Worm (Caenorhabditis elegans) whole organism, L4 larva: Measurements from ENCODE around the gene W10D9.1.
A peak's percentile ranks its signal among the peaks of the same experiment; 100 is the strongest.

Source experiments
- D1046.2 ChIP-seq: fragments of 200-800 bp; sonication (Bioruptor generic); IDR thresholded peaks from 2 replicates; pipeline ENCODE4 v1.3.6; 2022; ENCODE audit warnings: missing genetic modification characterization, missing compliant biosample characterization
- Y48G9A.11 ChIP-seq: fragments of 200-800 bp; sonication (Bioruptor generic); IDR thresholded peaks from 2 replicates; pipeline ENCODE4 v1.3.6; 2022; ENCODE audit warnings: missing genetic modification reagents, missing genetic modification characterization, missing compliant biosample characterization
- ZK337.2 ChIP-seq: fragments of 200-800 bp; sonication (Bioruptor generic); IDR thresholded peaks from 2 replicates; pipeline ENCODE4 v1.3.6; 2022; ENCODE audit warnings: missing genetic modification reagents, missing genetic modification characterization, missing compliant biosample characterization
- aha-1 ChIP-seq: fragments of 150-350 bp; peaks from one replicate; lab custom pipeline; 2014; ENCODE audit warnings: missing biosample characterization, missing genetic modification characterization
- ceh-44 ChIP-seq: fragments of 200-800 bp; sonication (Bioruptor generic); IDR thresholded peaks from 2 replicates; pipeline ENCODE4 v1.3.6; 2022; ENCODE audit warnings: missing genetic modification reagents, missing genetic modification characterization, missing compliant biosample characterization
- ceh-62 ChIP-seq: sonication (generic microtip); optimal IDR thresholded peaks from 2 replicates; lab custom pipeline; 2017; ENCODE audit warnings: missing biosample characterization, missing genetic modification characterization
- ceh-82 ChIP-seq: sonication (generic microtip); optimal IDR thresholded peaks from 2 replicates; lab custom pipeline; 2017; ENCODE audit warnings: missing biosample characterization, missing genetic modification characterization
- ctbp-1 ChIP-seq: fragments of 200-800 bp; sonication (Bioruptor generic); IDR thresholded peaks from 2 replicates; pipeline ENCODE4 v1.3.6; 2022; ENCODE audit warnings: missing genetic modification reagents, missing genetic modification characterization, missing compliant biosample characterization
- daf-16 ChIP-seq, 3 experiments: sonication (generic microtip); optimal IDR thresholded peaks; 2 replicates each; lab custom pipeline; 2016 to 2017; ENCODE audit warnings: missing genetic modification characterization in 3 of 3, missing genetic modification reagents in 3 of 3, mild to moderate bottlenecking in 2 of 3, missing compliant biosample characterization in 2 of 3, missing biosample characterization in 1 of 3, moderate library complexity in 1 of 3
- daf-8 ChIP-seq: fragments of 200-800 bp; sonication (Bioruptor generic); IDR thresholded peaks from 2 replicates; pipeline ENCODE4 v1.3.6; 2022; ENCODE audit warnings: missing genetic modification characterization, missing compliant biosample characterization
- dmd-6 ChIP-seq: fragments of 200-800 bp; sonication (Bioruptor generic); IDR thresholded peaks from 2 replicates; pipeline ENCODE4 v1.3.6; 2022; ENCODE audit warnings: missing genetic modification reagents, missing genetic modification characterization, missing compliant biosample characterization
- dpl-1 ChIP-seq: fragments of 150-350 bp; optimal IDR thresholded peaks from 2 replicates; lab custom pipeline; 2014; ENCODE audit warnings: missing biosample characterization, missing genetic modification reagents, missing genetic modification characterization
- duxl-1 ChIP-seq: sonication (generic microtip); optimal IDR thresholded peaks from 2 replicates; lab custom pipeline; 2016; ENCODE audit warnings: mild to moderate bottlenecking, missing genetic modification characterization, moderate library complexity, missing compliant biosample characterization; ENCODE audit not compliant: poor library complexity
- dve-1 ChIP-seq: sonication (generic microtip); optimal IDR thresholded peaks from 2 replicates; lab custom pipeline; 2017; ENCODE audit warnings: antibody characterized with exemption, mild to moderate bottlenecking, missing genetic modification characterization, missing compliant biosample characterization; ENCODE audit not compliant: insufficient read depth
- egl-27 ChIP-seq: sonication (generic microtip); optimal IDR thresholded peaks from 3 replicates; lab custom pipeline; 2017; ENCODE audit warnings: missing biosample characterization, missing genetic modification reagents, missing genetic modification characterization
- fkh-10 ChIP-seq: fragments of 150-350 bp; optimal IDR thresholded peaks from 2 replicates; lab custom pipeline; 2014; ENCODE audit warnings: missing biosample characterization, missing genetic modification reagents, missing genetic modification characterization
- hif-1 ChIP-seq, 2 experiments: sonication (generic microtip); optimal IDR thresholded peaks; 2 replicates each; lab custom pipeline; 2016 to 2017; ENCODE audit warnings: missing compliant biosample characterization in 2 of 2, missing genetic modification characterization in 2 of 2, missing genetic modification reagents in 2 of 2, missing genotype in 2 of 2, mild to moderate bottlenecking in 1 of 2
- hlh-11 ChIP-seq: fragments of 200-800 bp; sonication (Bioruptor generic); optimal IDR thresholded peaks from 2 replicates; lab custom pipeline; 2018; ENCODE audit warnings: mild to moderate bottlenecking, missing genetic modification characterization, missing compliant biosample characterization
- hlh-30 ChIP-seq: sonication (generic microtip); optimal IDR thresholded peaks from 2 replicates; lab custom pipeline; 2017; ENCODE audit warnings: antibody characterized with exemption, mild to moderate bottlenecking, missing genetic modification characterization, missing compliant biosample characterization; ENCODE audit not compliant: insufficient read depth
- hmg-1.1 ChIP-seq: fragments of 200-800 bp; sonication (Bioruptor generic); IDR thresholded peaks from 2 replicates; pipeline ENCODE4 v1.3.6; 2022; ENCODE audit warnings: missing genetic modification reagents, missing genetic modification characterization, missing compliant biosample characterization
- lim-7 ChIP-seq: fragments of 200-800 bp; sonication (Bioruptor generic); IDR thresholded peaks from 2 replicates; pipeline ENCODE4 v1.3.6; 2022; ENCODE audit warnings: missing genetic modification characterization, missing compliant biosample characterization
- lin-13 ChIP-seq: fragments of 150-350 bp; optimal IDR thresholded peaks from 2 replicates; lab custom pipeline; 2014; ENCODE audit warnings: missing biosample characterization, missing genetic modification reagents, missing genetic modification characterization
- lin-29 ChIP-seq: fragments of 200-800 bp; sonication (Bioruptor generic); IDR thresholded peaks from 2 replicates; pipeline ENCODE4 v1.3.6; 2022; ENCODE audit warnings: missing genetic modification reagents, missing genetic modification characterization, missing compliant biosample characterization
- lin-38 ChIP-seq: fragments of 200-800 bp; sonication (Bioruptor generic); IDR thresholded peaks from 2 replicates; pipeline ENCODE4 v1.3.6; 2022; ENCODE audit warnings: missing genetic modification reagents, missing genetic modification characterization, missing compliant biosample characterization
- lsy-2 ChIP-seq, 2 experiments: fragments of 150-350 bp in 1 of 2; sonication (generic microtip) in 1 of 2; optimal IDR thresholded peaks; 2 replicates each; lab custom pipeline; 2014 to 2017; ENCODE audit warnings: missing biosample characterization in 2 of 2, missing genetic modification characterization in 2 of 2
- mep-1 ChIP-seq: fragments of 150-350 bp; sonication (generic microtip); optimal IDR thresholded peaks from 3 replicates; lab custom pipeline; 2014; ENCODE audit warnings: missing biosample characterization, missing genetic modification characterization
- mes-2 ChIP-seq: sonication (generic microtip); optimal IDR thresholded peaks from 2 replicates; lab custom pipeline; 2016; ENCODE audit warnings: missing genotype, mild to moderate bottlenecking, missing genetic modification characterization, missing compliant biosample characterization; ENCODE audit not compliant: poor library complexity, severe bottlenecking
- mxl-2 ChIP-seq: fragments of 200-800 bp; sonication (Bioruptor generic); conservative IDR thresholded peaks from 2 replicates; pipeline ENCODE4 v1.3.6; 2022; ENCODE audit warnings: missing genetic modification reagents, missing genetic modification characterization, missing compliant biosample characterization
- mxl-3 ChIP-seq: fragments of 200-800 bp; sonication (Bioruptor generic); optimal IDR thresholded peaks from 2 replicates; lab custom pipeline; 2018; ENCODE audit warnings: mild to moderate bottlenecking, missing genetic modification characterization, missing compliant biosample characterization
- nhr-10 ChIP-seq: fragments of 150-350 bp; optimal IDR thresholded peaks from 2 replicates; lab custom pipeline; 2014; ENCODE audit warnings: missing biosample characterization, missing genetic modification characterization
- nhr-11 ChIP-seq: fragments of 150-350 bp; optimal IDR thresholded peaks from 2 replicates; lab custom pipeline; 2014; ENCODE audit warnings: missing biosample characterization, missing genetic modification characterization
- nhr-28 ChIP-seq: fragments of 150-350 bp; optimal IDR thresholded peaks from 2 replicates; lab custom pipeline; 2014; ENCODE audit warnings: missing biosample characterization, missing genetic modification characterization
- nhr-42 ChIP-seq: fragments of 200-800 bp; sonication (Bioruptor generic); IDR thresholded peaks from 2 replicates; pipeline ENCODE4 v1.3.6; 2022; ENCODE audit warnings: missing genetic modification characterization, missing compliant biosample characterization
- nhr-77 ChIP-seq: fragments of 150-350 bp; optimal IDR thresholded peaks from 2 replicates; lab custom pipeline; 2014; ENCODE audit warnings: missing biosample characterization, missing genetic modification characterization
- rbr-2 ChIP-seq: sonication (generic microtip); optimal IDR thresholded peaks from 2 replicates; lab custom pipeline; 2016; ENCODE audit warnings: missing genotype, missing genetic modification characterization, missing compliant biosample characterization
- sdz-12 ChIP-seq: fragments of 200-800 bp; sonication (Bioruptor generic); optimal IDR thresholded peaks from 2 replicates; lab custom pipeline; 2018; ENCODE audit warnings: mild to moderate bottlenecking, missing genetic modification characterization, missing compliant biosample characterization
- set-16 ChIP-seq: fragments of 200-800 bp; sonication (Bioruptor generic); IDR thresholded peaks from 2 replicates; pipeline ENCODE4 v1.3.6; 2022; ENCODE audit warnings: missing genetic modification reagents, missing genetic modification characterization, missing compliant biosample characterization
- skn-1 ChIP-seq: fragments of 150-350 bp; optimal IDR thresholded peaks from 2 replicates; lab custom pipeline; 2014; ENCODE audit warnings: missing biosample characterization, missing genetic modification characterization
- snpc-4 ChIP-seq: fragments of 150-350 bp; optimal IDR thresholded peaks from 2 replicates; lab custom pipeline; 2014; ENCODE audit warnings: missing biosample characterization, missing genetic modification characterization
- spr-1 ChIP-seq: sonication (generic microtip); optimal IDR thresholded peaks from 2 replicates; lab custom pipeline; 2016; ENCODE audit warnings: mild to moderate bottlenecking, missing genetic modification characterization, missing compliant biosample characterization
- tra-1 ChIP-seq: fragments of 200-800 bp; sonication (Bioruptor generic); IDR thresholded peaks from 2 replicates; pipeline ENCODE4 v1.3.6; 2022; ENCODE audit warnings: missing genetic modification reagents, missing genetic modification characterization, missing compliant biosample characterization
- unc-130 ChIP-seq: sonication (generic microtip); optimal IDR thresholded peaks from 2 replicates; lab custom pipeline; 2016; ENCODE audit warnings: missing genetic modification reagents, missing genetic modification characterization, missing compliant biosample characterization
- zfp-2 ChIP-seq: sonication (generic microtip); optimal IDR thresholded peaks from 2 replicates; lab custom pipeline; 2016; ENCODE audit warnings: mild to moderate bottlenecking, missing genetic modification characterization, missing compliant biosample characterization
- zip-11 ChIP-seq: fragments of 200-800 bp; sonication (Bioruptor generic); IDR thresholded peaks from 2 replicates; pipeline ENCODE4 v1.3.6; 2022; ENCODE audit warnings: missing genetic modification characterization, missing compliant biosample characterization
- zip-2 ChIP-seq: fragments of 150-350 bp; optimal IDR thresholded peaks from 2 replicates; lab custom pipeline; 2014; ENCODE audit warnings: missing biosample characterization, missing genetic modification characterization
- ztf-11 ChIP-seq: fragments of 150-350 bp; optimal IDR thresholded peaks from 2 replicates; lab custom pipeline; 2014; ENCODE audit warnings: missing biosample characterization, missing genetic modification characterization

W10D9.1 gene

DNA sequence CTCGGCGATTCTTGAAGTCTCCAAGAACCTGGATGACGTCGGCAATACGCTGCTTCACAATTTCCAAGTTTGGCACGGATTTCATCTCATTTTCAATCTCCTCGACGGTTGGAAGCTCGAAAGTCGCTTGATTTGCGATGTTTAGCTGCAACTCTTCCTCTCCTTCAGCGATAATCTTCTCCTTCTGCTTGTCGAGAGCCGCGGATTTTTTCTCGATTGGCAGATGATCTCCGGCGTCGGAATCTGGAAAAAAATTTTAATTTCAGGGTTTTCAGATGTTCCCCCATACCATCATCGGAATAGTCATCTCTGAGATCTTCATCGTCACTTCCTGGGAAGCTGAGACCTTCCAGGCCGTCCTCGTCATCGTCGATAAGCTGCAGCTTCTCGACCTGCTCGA lies 20.6 kb downstream of the W10D9.1 start:
- TF ChIP-seq skn-1 (tag; lab: Kevin White, UChicago), result no peak
- TF ChIP-seq set-16, result 0 out of 2 replicates have a peak, but pooled peaks have one; percentile 9
- TF ChIP-seq duxl-1 (tag; lab: Kevin White, UChicago), result no peak
- peak; percentile 94 for TF ChIP-seq aha-1 (tag; lab: Kevin White, UChicago)

DNA sequence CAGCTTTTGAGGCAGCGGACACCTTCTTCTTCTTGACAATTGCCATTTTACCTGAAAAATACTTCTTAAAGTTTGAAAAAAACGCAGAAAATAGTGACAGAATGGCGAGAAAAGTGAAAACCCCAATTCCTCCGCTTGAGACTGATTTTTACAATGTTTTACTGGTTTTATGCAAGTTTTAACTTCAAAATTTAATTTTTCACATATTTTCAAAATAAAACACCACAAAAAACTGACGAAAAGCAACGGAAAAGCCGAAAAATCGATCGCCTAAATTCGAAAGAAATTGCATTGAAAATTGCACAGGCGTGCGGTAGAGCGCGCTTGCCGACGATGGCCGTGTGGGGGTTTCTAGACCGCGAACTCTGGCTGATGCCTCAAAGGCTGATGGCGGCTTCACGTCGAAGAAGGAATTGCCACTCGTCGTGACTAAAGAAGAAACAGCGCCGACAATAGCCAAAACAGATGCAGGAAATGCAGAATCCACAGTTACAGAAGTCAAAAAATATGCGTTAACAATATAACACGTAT lies 21.2 kb downstream of the W10D9.1 start, which contains the start of gene nsun-1:
nsun-1 (minus strand) TSS at position 51 of the 531 bp plus-strand sequence.
- TF ChIP-seq lsy-2 (tag; optimal IDR thresholded peaks at IDR 0.05; lab: Kevin White, UChicago) (peak in 1 of 2 experiments; percentile 62), zip-2 (tag; lab: Kevin White, UChicago) (no peak), snpc-4 (no peak), nhr-28 (peak; percentile 35), zfp-2 (no peak), hlh-30 (tag; lab: Kevin White, UChicago) (peak; percentile 5), nhr-77 (tag; lab: Kevin White, UChicago) (peak; percentile 4), dmd-6 (GFP tag; lab: Robert Waterston, UW) (0 out of 2 replicates have a peak, but pooled peaks have one; percentile 21), ztf-11 (tag; lab: Kevin White, UChicago) (no peak), dpl-1 (GFP tag; lab: Kevin White, UChicago) (peak; percentile 40), rbr-2 (tag; lab: Kevin White, UChicago) (peak; percentile 33), mep-1 (tag; lab: Kevin White, UChicago) (peak; percentile 0), mes-2 (tag; lab: Kevin White, UChicago) (peak; percentile 94), mxl-3 (GFP tag; lab: Kevin White, UChicago) (peak; percentile 42), lin-38 (GFP tag; lab: Robert Waterston, UW) (peak; percentile 94), zip-11 (GFP tag; lab: Robert Waterston, UW) (no peak), daf-8 (no peak), aha-1 (tag; lab: Kevin White, UChicago) (no peak), lim-7 (GFP tag; lab: Robert Waterston, UW) (no peak), Y48G9A.11 (GFP tag; lab: Robert Waterston, UW) (no peak), ceh-62 (no peak), daf-16 (GFP tag; optimal IDR thresholded peaks at IDR 0.05; lab: Kevin White, UChicago) (no peak), daf-16 (tag; optimal IDR thresholded peaks at IDR 0.05; lab: Kevin White, UChicago) (no peak), ctbp-1 (GFP tag; lab: Robert Waterston, UW) (no peak), hif-1 (tag; optimal IDR thresholded peaks at IDR 0.05; lab: Kevin White, UChicago) (peak in 1 of 2 experiments; percentile 78), lin-29 (GFP tag; lab: Robert Waterston, UW) (no peak), ceh-82 (tag; lab: Kevin White, UChicago) (no peak), egl-27 (tag; lab: Kevin White, UChicago) (no peak), mxl-2 (GFP tag; lab: Robert Waterston, UW) (no peak), sdz-12 (GFP tag; lab: Kevin White, UChicago) (no peak), ceh-44 (no peak), nhr-11 (tag; lab: Kevin White, UChicago) (no peak), spr-1 (tag; lab: Kevin White, UChicago) (no peak), dve-1 (tag; lab: Kevin White, UChicago) (no peak), unc-130 (peak; percentile 79), hmg-1.1 (GFP tag; lab: Robert Waterston, UW) (0 out of 2 replicates have a peak, but pooled peaks have one; percentile 48), lin-13 (GFP tag; lab: Kevin White, UChicago) (peak; percentile 55), set-16 (no peak), D1046.2 (GFP tag; lab: Robert Waterston, UW) (peak; percentile 79), nhr-42 (no peak), hlh-11 (tag; lab: Kevin White, UChicago) (peak; percentile 1), ZK337.2 (0 out of 2 replicates have a peak, but pooled peaks have one; percentile 11), nhr-10 (tag; lab: Kevin White, UChicago) (no peak), fkh-10 (no peak), tra-1 (GFP tag; lab: Robert Waterston, UW) (no peak)
